Worm (Caenorhabditis elegans) whole organism, young adult: ENCODE results near the gene Y116A8B.1.

Experiments used
- F22D6.2 ChIP-seq: sonication (generic microtip); optimal IDR thresholded peaks from 2 replicates; lab custom pipeline; 2016; ENCODE audit warnings: mild to moderate bottlenecking, missing genetic modification characterization, missing compliant biosample characterization
- F49E8.2 ChIP-seq: sonication (generic microtip); optimal IDR thresholded peaks from 3 replicates; lab custom pipeline; 2017; ENCODE audit warnings: missing genetic modification characterization, mild to moderate bottlenecking, missing compliant biosample characterization, antibody characterized with exemption, moderate library complexity; ENCODE audit not compliant: insufficient read depth
- dpl-1 ChIP-seq: fragments of 150-350 bp; optimal IDR thresholded peaks from 2 replicates; lab custom pipeline; 2014; ENCODE audit warnings: missing biosample characterization, missing genetic modification reagents, missing genetic modification characterization
- egl-18 ChIP-seq: fragments of 200-800 bp; sonication (Bioruptor generic); IDR thresholded peaks from 2 replicates; pipeline ENCODE4 v1.3.6; 2022; ENCODE audit warnings: missing genetic modification reagents, missing genetic modification characterization, missing compliant biosample characterization
- gei-17 ChIP-seq: fragments of 200-800 bp; sonication (Bioruptor generic); optimal IDR thresholded peaks from 2 replicates; lab custom pipeline; 2018; ENCODE audit warnings: mild to moderate bottlenecking, missing genetic modification characterization, missing compliant biosample characterization
- hlh-12 ChIP-seq: sonication (generic microtip); optimal IDR thresholded peaks from 2 replicates; lab custom pipeline; 2016; ENCODE audit warnings: missing genetic modification characterization, missing compliant biosample characterization
- hmg-20 ChIP-seq: fragments of 200-800 bp; sonication (Bioruptor generic); IDR thresholded peaks from 2 replicates; pipeline ENCODE4 v1.3.6; 2022; ENCODE audit warnings: missing genetic modification reagents, missing genetic modification characterization, missing compliant biosample characterization
- nfya-1 ChIP-seq: sonication (generic microtip); optimal IDR thresholded peaks from 2 replicates; lab custom pipeline; 2017; ENCODE audit warnings: antibody characterized with exemption, missing compliant biosample characterization, missing genetic modification characterization, borderline replicate concordance; ENCODE audit not compliant: insufficient read depth
- nhr-90 ChIP-seq: sonication (generic microtip); optimal IDR thresholded peaks from 2 replicates; lab custom pipeline; 2016; ENCODE audit warnings: missing genotype, mild to moderate bottlenecking, missing genetic modification characterization, missing compliant biosample characterization
- pha-4 ChIP-seq: fragments of 150-350 bp; sonication (generic microtip); optimal IDR thresholded peaks from 2 replicates; lab custom pipeline; 2014; ENCODE audit warnings: missing biosample characterization, missing genetic modification reagents, missing genetic modification characterization
- sea-2 ChIP-seq: fragments of 200-800 bp; sonication (Bioruptor generic); IDR thresholded peaks from 2 replicates; pipeline ENCODE4 v1.3.6; 2022; ENCODE audit warnings: missing genetic modification characterization, missing compliant biosample characterization
- tbp1 ChIP-seq: fragments of 200-800 bp; sonication (Bioruptor generic); optimal IDR thresholded peaks from 2 replicates; lab custom pipeline; 2018; ENCODE audit warnings: mild to moderate bottlenecking, missing genetic modification characterization, missing compliant biosample characterization
- tbx-9 ChIP-seq: sonication (generic microtip); optimal IDR thresholded peaks from 2 replicates; lab custom pipeline; 2016; ENCODE audit warnings: borderline replicate concordance, missing genetic modification characterization, inconsistent platforms, missing compliant biosample characterization
- unc-130 ChIP-seq: sonication (generic microtip); optimal IDR thresholded peaks from 2 replicates; lab custom pipeline; 2016; ENCODE audit warnings: missing genetic modification reagents, missing genetic modification characterization, missing compliant biosample characterization

- TF ChIP-seq hmg-20 (GFP tag; lab: Robert Waterston, UW) = no peak
- no peak for TF ChIP-seq unc-130 (GFP tag; lab: Kevin White, UChicago)
- no peak for TF ChIP-seq gei-17 (GFP tag; lab: Kevin White, UChicago)
- no peak for TF ChIP-seq F49E8.2
- TF ChIP-seq sea-2 (GFP tag; lab: Robert Waterston, UW) = no peak
- no peak for TF ChIP-seq egl-18 (GFP tag; lab: Robert Waterston, UW)
- TF ChIP-seq pha-4 (tag; lab: Kevin White, UChicago) = no peak
- no peak for TF ChIP-seq tbp1 (GFP tag; lab: Kevin White, UChicago)
- no peak for TF ChIP-seq dpl-1 (GFP tag; lab: Kevin White, UChicago)
- TF ChIP-seq hlh-12 (tag; lab: Kevin White, UChicago) = no peak
- no peak for TF ChIP-seq F22D6.2 (tag; lab: Kevin White, UChicago)
- no peak for TF ChIP-seq nfya-1 (tag; lab: Kevin White, UChicago)
- TF ChIP-seq nhr-90 = no peak
- no peak for TF ChIP-seq tbx-9 (tag; lab: Kevin White, UChicago)
Measured at ce11 chrIV:17176177-17176576, 40.0 kb upstream of the Y116A8B.1 start, which contains the start of gene C52D10.3.
